Fruit fly (Drosophila melanogaster) whole organism, pupa: Measurements from ENCODE around the gene 14-3-3epsilon.

Source experiments
- CG10348 ChIP-seq: fragments of 200-800 bp; sonication (Bioruptor generic); IDR thresholded peaks from 2 replicates; pipeline ENCODE4 v1.3.6; 2022; ENCODE audit warnings: missing biosample characterization, missing genetic modification characterization
- CG12605 ChIP-seq: fragments of 200-800 bp; sonication (Bioruptor generic); IDR thresholded peaks from 2 replicates; pipeline ENCODE4 v1.3.6; 2022; ENCODE audit warnings: missing biosample characterization, missing genetic modification characterization
- CG13204 ChIP-seq: fragments of 200-800 bp; sonication (Bioruptor generic); optimal IDR thresholded peaks from 2 replicates; lab custom pipeline; 2018; ENCODE audit warnings: missing biosample characterization, mild to moderate bottlenecking, missing genetic modification characterization, moderate library complexity
- CG14655 ChIP-seq: fragments of 200-800 bp; sonication (Bioruptor generic); optimal IDR thresholded peaks from 3 replicates; lab custom pipeline; 2017; ENCODE audit warnings: mild to moderate bottlenecking, missing biosample characterization, missing genetic modification reagents, missing genetic modification characterization
- CG15710 ChIP-seq: fragments of 200-800 bp; sonication (Bioruptor generic); optimal IDR thresholded peaks from 2 replicates; lab custom pipeline; 2018; ENCODE audit warnings: missing biosample characterization, mild to moderate bottlenecking, missing genetic modification characterization, moderate library complexity
- CG17806 ChIP-seq: fragments of 200-800 bp; sonication (Bioruptor generic); optimal IDR thresholded peaks from 2 replicates; lab custom pipeline; 2018; ENCODE audit warnings: missing biosample characterization, mild to moderate bottlenecking, missing genetic modification characterization, moderate library complexity
- CG32121 ChIP-seq: fragments of 200-800 bp; sonication (Bioruptor generic); IDR thresholded peaks from 2 replicates; pipeline ENCODE4 v1.3.6; 2022; ENCODE audit warnings: missing biosample characterization, missing genetic modification characterization
- CG34367 ChIP-seq: fragments of 200-800 bp; sonication (Bioruptor generic); optimal IDR thresholded peaks from 2 replicates; lab custom pipeline; 2018; ENCODE audit warnings: missing biosample characterization, mild to moderate bottlenecking, missing genetic modification characterization
- CG4496 ChIP-seq: fragments of 200-800 bp; sonication (Bioruptor generic); IDR thresholded peaks from 3 replicates; pipeline ENCODE4 v1.3.6; 2022; ENCODE audit warnings: missing biosample characterization, missing genetic modification characterization
- CG8159 ChIP-seq: fragments of 200-800 bp; sonication (Bioruptor generic); optimal IDR thresholded peaks from 3 replicates; lab custom pipeline; 2018; ENCODE audit warnings: missing biosample characterization, mild to moderate bottlenecking, missing genetic modification characterization, moderate library complexity
- CG8301 ChIP-seq: fragments of 200-800 bp; sonication (Bioruptor generic); optimal IDR thresholded peaks from 2 replicates; lab custom pipeline; 2018; ENCODE audit warnings: missing biosample characterization, mild to moderate bottlenecking, missing genetic modification characterization
- D1 ChIP-seq: fragments of 200-800 bp; sonication (Bioruptor generic); optimal IDR thresholded peaks from 2 replicates; lab custom pipeline; 2018; ENCODE audit warnings: missing biosample characterization, mild to moderate bottlenecking, missing genetic modification characterization, moderate library complexity
- EcR ChIP-seq: fragments of 200-800 bp; sonication (Bioruptor generic); optimal IDR thresholded peaks from 3 replicates; lab custom pipeline; 2019; ENCODE audit warnings: missing biosample characterization, missing genetic modification characterization, mild to moderate bottlenecking, moderate library complexity, missing genetic modification reagents
- Ets98B ChIP-seq: fragments of 200-800 bp; sonication (Bioruptor generic); IDR thresholded peaks from 2 replicates; pipeline ENCODE4 v1.3.6; 2022; ENCODE audit warnings: missing biosample characterization, missing genetic modification characterization
- Pif1A ChIP-seq: fragments of 200-800 bp; sonication (Bioruptor generic); optimal IDR thresholded peaks from 3 replicates; lab custom pipeline; 2016; ENCODE audit warnings: missing biosample characterization, missing genetic modification characterization
- Pif1B ChIP-seq: fragments of 200-800 bp; sonication (Bioruptor generic); optimal IDR thresholded peaks from 3 replicates; lab custom pipeline; 2016; ENCODE audit warnings: missing biosample characterization, missing genetic modification characterization
- Snoo ChIP-seq: fragments of 200-800 bp; sonication (Bioruptor generic); optimal IDR thresholded peaks from 3 replicates; lab custom pipeline; 2017; ENCODE audit warnings: missing biosample characterization, mild to moderate bottlenecking, missing genetic modification characterization, inconsistent platforms
- fd96Ca ChIP-seq: fragments of 200-800 bp; sonication (Bioruptor generic); IDR thresholded peaks from 3 replicates; pipeline ENCODE4 v1.3.6; 2022; ENCODE audit warnings: missing biosample characterization, missing genetic modification characterization
- gl ChIP-seq: fragments of 200-800 bp; sonication (Bioruptor generic); optimal IDR thresholded peaks from 2 replicates; lab custom pipeline; 2018; ENCODE audit warnings: missing biosample characterization, mild to moderate bottlenecking, missing genetic modification characterization
- rn ChIP-seq: fragments of 200-800 bp; sonication (Bioruptor generic); IDR thresholded peaks from 2 replicates; pipeline ENCODE4 v1.3.6; 2022; ENCODE audit warnings: missing biosample characterization, missing genetic modification characterization

Gene 14-3-3epsilon

dm6 chr3R:18255281-18255680 lies 12.9 kb downstream of the 14-3-3epsilon start, which contains the start of the genes Ada2a, Polr2D, Tgs1 and moi:
TSS of gene Ada2a (minus strand) at chr3R:18255487.
TSS of gene Polr2D (minus strand) at chr3R:18255487.
TSS of gene Tgs1 (plus strand) at chr3R:18255530.
TSS of gene moi (plus strand) at chr3R:18255530.
- TF ChIP-seq CG15710 (tag; lab: Kevin White, UChicago), result no peak
- no peak for TF ChIP-seq CG17806 (tag; lab: Kevin White, UChicago)
- TF ChIP-seq CG32121 (GFP tag; lab: Robert Waterston, UW), result no peak
- TF ChIP-seq CG13204, result no peak
- no peak for TF ChIP-seq Pif1A (GFP tag; lab: Kevin White, UChicago)
- TF ChIP-seq D1 (tag; lab: Kevin White, UChicago), result no peak
- TF ChIP-seq rn, result no peak
- no peak for TF ChIP-seq EcR (GFP tag; lab: Kevin White, UChicago)
- TF ChIP-seq CG4496 (GFP tag; lab: Robert Waterston, UW), result no peak
- no peak for TF ChIP-seq Ets98B (GFP tag; lab: Robert Waterston, UW)
- no peak for TF ChIP-seq CG8159 (tag; lab: Kevin White, UChicago)
- no peak for TF ChIP-seq CG10348 (GFP tag; lab: Robert Waterston, UW)
- no peak for TF ChIP-seq CG34367
- TF ChIP-seq gl (tag; lab: Kevin White, UChicago), result no peak
- no peak for TF ChIP-seq fd96Ca (GFP tag; lab: Robert Waterston, UW)
- no peak for TF ChIP-seq CG8301 (tag; lab: Kevin White, UChicago)
- TF ChIP-seq, all 21 proteins: peak for 0

dm6 chr3R:18260016-18260415 lies 17.7 kb downstream of the 14-3-3epsilon start:
- TF ChIP-seq CG13204, result no peak
- no peak for TF ChIP-seq Ets98B (GFP tag; lab: Robert Waterston, UW)
- no peak for TF ChIP-seq rn
- no peak for TF ChIP-seq Snoo (tag; lab: Kevin White, UChicago)
- TF ChIP-seq CG8159 (tag; lab: Kevin White, UChicago), result no peak
- no peak for TF ChIP-seq D1 (tag; lab: Kevin White, UChicago)
- no peak for TF ChIP-seq CG14655 (GFP tag; lab: Kevin White, UChicago)
- TF ChIP-seq CG10348 (GFP tag; lab: Robert Waterston, UW), result no peak

dm6 chr3R:18261602-18262001 lies 19.3 kb downstream of the 14-3-3epsilon start:
- TF ChIP-seq fd96Ca (GFP tag; lab: Robert Waterston, UW), result no peak
- TF ChIP-seq Pif1B (GFP tag; lab: Kevin White, UChicago), result no peak

- TF ChIP-seq fd96Ca (GFP tag; lab: Robert Waterston, UW) (no peak), CG12605 (GFP tag; lab: Robert Waterston, UW) (no peak)
- TF ChIP-seq, all 21 proteins: peak for 0
Measured at dm6 chr3R:18265275-18265674, 22.9 kb downstream of the 14-3-3epsilon start.

dm6 chr3R:18266665-18267064 lies 24.3 kb downstream of the 14-3-3epsilon start:
- TF ChIP-seq CG15710 (tag; lab: Kevin White, UChicago) (no peak), rn (no peak)

dm6 chr3R:18267489-18267888 lies 25.2 kb downstream of the 14-3-3epsilon start, which contains the start of gene CG18599:
TSS of gene CG18599 (plus strand) at chr3R:18267789.
- TF ChIP-seq Pif1B (GFP tag; lab: Kevin White, UChicago) (no peak), CG14655 (GFP tag; lab: Kevin White, UChicago) (no peak), EcR (GFP tag; lab: Kevin White, UChicago) (no peak), CG8159 (tag; lab: Kevin White, UChicago) (no peak), Pif1A (GFP tag; lab: Kevin White, UChicago) (no peak), CG32121 (GFP tag; lab: Robert Waterston, UW) (no peak), CG15710 (tag; lab: Kevin White, UChicago) (no peak), CG12605 (GFP tag; lab: Robert Waterston, UW) (no peak), Snoo (tag; lab: Kevin White, UChicago) (no peak), rn (no peak), CG13204 (no peak), CG17806 (tag; lab: Kevin White, UChicago) (no peak), CG34367 (no peak)

dm6 chr3R:18269744-18270348 lies 27.5 kb downstream of the 14-3-3epsilon start:
- TF ChIP-seq CG15710 (tag; lab: Kevin White, UChicago) (no peak), CG12605 (GFP tag; lab: Robert Waterston, UW) (no peak)
